Fruit fly (Drosophila melanogaster) whole organism, embryonic: Measurements from ENCODE around the gene Sym.

ENCODE experiments used
- ATbp ChIP-seq: fragments of 200-800 bp; sonication (Bioruptor generic); optimal IDR thresholded peaks from 2 replicates; lab custom pipeline; 2017; ENCODE audit warnings: missing biosample characterization, mild to moderate bottlenecking, missing genetic modification characterization, missing genetic modification reagents
- BEAF-32 ChIP-seq: fragments of 200-800 bp; sonication (Bioruptor generic); optimal IDR thresholded peaks from 3 replicates; lab custom pipeline; 2017; ENCODE audit warnings: missing biosample characterization, missing genetic modification characterization, mild to moderate bottlenecking, moderate library complexity, missing genetic modification reagents
- CG10267 ChIP-seq: fragments of 200-800 bp; sonication (Bioruptor generic); optimal IDR thresholded peaks from 2 replicates; lab custom pipeline; 2018; ENCODE audit warnings: missing biosample characterization, mild to moderate bottlenecking, missing genetic modification characterization, moderate library complexity
- CG11696 ChIP-seq: fragments of 200-800 bp; sonication (Bioruptor generic); IDR thresholded peaks from 2 replicates; pipeline ENCODE4 v1.3.6; 2022; ENCODE audit warnings: missing biosample characterization, missing genetic modification characterization
- CG12219 ChIP-seq: fragments of 200-800 bp; sonication (Bioruptor generic); optimal IDR thresholded peaks from 3 replicates; lab custom pipeline; 2018; ENCODE audit warnings: missing biosample characterization, mild to moderate bottlenecking, missing genetic modification characterization
- CG14860 ChIP-seq: fragments of 200-800 bp; sonication (Bioruptor generic); IDR thresholded peaks from 3 replicates; pipeline ENCODE4 v1.3.6; 2022; ENCODE audit warnings: missing biosample characterization, missing genetic modification characterization; ENCODE audit not compliant: partially characterized antibody
- CG15011 ChIP-seq: fragments of 200-800 bp; sonication (Bioruptor generic); optimal IDR thresholded peaks from 3 replicates; lab custom pipeline; 2018; ENCODE audit warnings: missing biosample characterization, mild to moderate bottlenecking, missing genetic modification characterization
- CG15696 ChIP-seq: fragments of 200-800 bp; sonication (Bioruptor generic); optimal IDR thresholded peaks from 2 replicates; lab custom pipeline; 2019; ENCODE audit warnings: missing biosample characterization, mild to moderate bottlenecking, missing genetic modification characterization, moderate library complexity
- CG16779 ChIP-seq: fragments of 200-800 bp; sonication (Bioruptor generic); IDR thresholded peaks from 2 replicates; pipeline ENCODE4 v1.3.6; 2022; ENCODE audit warnings: missing biosample characterization, missing genetic modification characterization
- CG17361 ChIP-seq: fragments of 200-800 bp; sonication (Bioruptor generic); IDR thresholded peaks from 3 replicates; pipeline ENCODE4 v1.3.6; 2022; ENCODE audit warnings: missing biosample characterization, missing genetic modification characterization
- CG30020 ChIP-seq: fragments of 200-800 bp; optimal IDR thresholded peaks from 2 replicates; lab custom pipeline; 2019; ENCODE audit warnings: missing biosample characterization, mild to moderate bottlenecking, missing genetic modification characterization, moderate library complexity
- CG31224 ChIP-seq: fragments of 200-800 bp; sonication (Bioruptor generic); IDR thresholded peaks from 2 replicates; pipeline ENCODE4 v1.3.6; 2022; ENCODE audit warnings: missing biosample characterization, missing genetic modification characterization
- CG31441 ChIP-seq: fragments of 200-800 bp; sonication (Bioruptor generic); IDR thresholded peaks from 2 replicates; pipeline ENCODE4 v1.3.6; 2022; ENCODE audit warnings: missing biosample characterization, missing genetic modification characterization
- CG34422 ChIP-seq: fragments of 200-800 bp; sonication (Bioruptor generic); IDR thresholded peaks from 3 replicates; pipeline ENCODE4 v1.3.6; 2022; ENCODE audit warnings: missing biosample characterization, missing genetic modification characterization
- CG3726 ChIP-seq: fragments of 200-800 bp; sonication (Bioruptor generic); IDR thresholded peaks from 3 replicates; pipeline ENCODE4, ENCODE4 v1.3.6; 2022; ENCODE audit warnings: missing biosample characterization, missing genetic modification characterization
- CG43689 ChIP-seq: fragments of 200-800 bp; sonication (Bioruptor generic); IDR thresholded peaks from 2 replicates; pipeline ENCODE4 v1.3.6; 2022; ENCODE audit warnings: missing biosample characterization, missing genetic modification characterization
- CG7271 ChIP-seq: fragments of 200-800 bp; sonication (Bioruptor generic); optimal IDR thresholded peaks from 2 replicates; lab custom pipeline; 2018; ENCODE audit warnings: missing biosample characterization, mild to moderate bottlenecking, missing genetic modification characterization, moderate library complexity
- CG8359 ChIP-seq: fragments of 200-800 bp; sonication (Bioruptor generic); optimal IDR thresholded peaks from 2 replicates; lab custom pipeline; 2017; ENCODE audit warnings: missing biosample characterization, mild to moderate bottlenecking, missing genetic modification characterization, borderline replicate concordance
- CG8765 ChIP-seq: fragments of 200-800 bp; sonication (Bioruptor generic); IDR thresholded peaks from 2 replicates; pipeline ENCODE4 v1.3.6; 2022; ENCODE audit warnings: missing biosample characterization, missing genetic modification characterization
- CG8924 ChIP-seq: fragments of 200-800 bp; optimal IDR thresholded peaks from 3 replicates; lab custom pipeline; 2019; ENCODE audit warnings: missing biosample characterization, mild to moderate bottlenecking, missing genetic modification characterization, moderate library complexity
- CG9817 ChIP-seq: fragments of 200-800 bp; sonication (Bioruptor generic); optimal IDR thresholded peaks from 2 replicates; lab custom pipeline; 2018; ENCODE audit warnings: missing biosample characterization, mild to moderate bottlenecking, missing genetic modification characterization, moderate library complexity
- Chrac-16 ChIP-seq: fragments of 200-800 bp; sonication (Bioruptor generic); optimal IDR thresholded peaks from 3 replicates; lab custom pipeline; 2016; ENCODE audit warnings: missing biosample characterization, missing genetic modification characterization
- Dp ChIP-seq: fragments of 200-800 bp; sonication (Bioruptor generic); optimal IDR thresholded peaks from 2 replicates; lab custom pipeline; 2018; ENCODE audit warnings: missing biosample characterization, mild to moderate bottlenecking, missing genetic modification characterization, moderate library complexity
- GATAe ChIP-seq: fragments of 200-800 bp; sonication (Bioruptor generic); conservative IDR thresholded peaks from 2 replicates; pipeline ENCODE4 v1.3.6; 2022; ENCODE audit warnings: missing biosample characterization, missing genetic modification characterization
- H15 ChIP-seq: fragments of 200-800 bp; sonication (Bioruptor generic); IDR thresholded peaks from 3 replicates; pipeline ENCODE4 v1.3.6; 2022; ENCODE audit warnings: missing biosample characterization, missing genetic modification characterization
- HmgZ ChIP-seq: fragments of 200-800 bp; sonication (Bioruptor generic); optimal IDR thresholded peaks from 2 replicates; lab custom pipeline; 2018; ENCODE audit warnings: missing biosample characterization, mild to moderate bottlenecking, missing genetic modification characterization
- Med ChIP-seq: fragments of 200-800 bp; sonication (Bioruptor generic); peaks from one replicate; lab custom pipeline; 2016; ENCODE audit warnings: missing biosample characterization, missing genetic modification characterization, mild to moderate bottlenecking, inconsistent platforms, moderate library complexity
- Pdp1 ChIP-seq, 2 experiments: fragments of 200-800 bp; sonication (Bioruptor generic); optimal IDR thresholded peaks; 3 replicates each; lab custom pipeline; 2016; ENCODE audit warnings: missing biosample characterization in 2 of 2, missing genetic modification characterization in 2 of 2, mild to moderate bottlenecking in 1 of 2, moderate library complexity in 1 of 2
- Rfx ChIP-seq: fragments of 200-800 bp; sonication (Bioruptor generic); IDR thresholded peaks from 2 replicates; pipeline ENCODE4 v1.3.6; 2022; ENCODE audit warnings: missing biosample characterization, missing genetic modification characterization
- aop ChIP-seq: fragments of 200-800 bp; sonication (Bioruptor generic); IDR thresholded peaks from 2 replicates; pipeline ENCODE4 v1.3.6; 2022; ENCODE audit warnings: missing biosample characterization, missing genetic modification characterization
- ara ChIP-seq: fragments of 200-800 bp; sonication (Bioruptor generic); IDR thresholded peaks from 2 replicates; pipeline ENCODE4 v1.3.6; 2022; ENCODE audit warnings: missing biosample characterization, missing genetic modification characterization
- az2 ChIP-seq: fragments of 200-800 bp; sonication (Bioruptor generic); optimal IDR thresholded peaks from 3 replicates; lab custom pipeline; 2016; ENCODE audit warnings: missing biosample characterization, missing genetic modification characterization
- bcd ChIP-seq: fragments of 200-800 bp; sonication (Bioruptor generic); optimal IDR thresholded peaks from 2 replicates; lab custom pipeline; 2017; ENCODE audit warnings: missing biosample characterization, mild to moderate bottlenecking, missing genetic modification characterization
- chm ChIP-seq: fragments of 200-800 bp; sonication (Bioruptor generic); IDR thresholded peaks from 2 replicates; pipeline ENCODE4 v1.3.6; 2022; ENCODE audit warnings: missing biosample characterization, missing genetic modification characterization
- fd3F ChIP-seq: fragments of 200-800 bp; sonication (Bioruptor generic); optimal IDR thresholded peaks from 2 replicates; lab custom pipeline; 2018; ENCODE audit warnings: missing biosample characterization, mild to moderate bottlenecking, missing genetic modification characterization, moderate library complexity
- gcm ChIP-seq: fragments of 200-800 bp; sonication (Bioruptor generic); optimal IDR thresholded peaks from 2 replicates; lab custom pipeline; 2019; ENCODE audit warnings: missing biosample characterization, mild to moderate bottlenecking, missing genetic modification characterization, moderate library complexity
- gsb-n ChIP-seq: fragments of 200-800 bp; sonication (Bioruptor generic); optimal IDR thresholded peaks from 3 replicates; lab custom pipeline; 2018; ENCODE audit warnings: missing biosample characterization, mild to moderate bottlenecking, missing genetic modification characterization
- jigr1 ChIP-seq: fragments of 200-800 bp; sonication (Bioruptor generic); IDR thresholded peaks from 3 replicates; pipeline ENCODE4 v1.3.6; 2022; ENCODE audit warnings: missing biosample characterization, missing genetic modification characterization
- jing ChIP-seq: fragments of 200-800 bp; sonication (Bioruptor generic); optimal IDR thresholded peaks from 2 replicates; lab custom pipeline; 2018; ENCODE audit warnings: missing biosample characterization, mild to moderate bottlenecking, missing genetic modification characterization
- kah ChIP-seq: fragments of 200-800 bp; sonication (Bioruptor generic); optimal IDR thresholded peaks from 2 replicates; lab custom pipeline; 2018; ENCODE audit warnings: missing biosample characterization, mild to moderate bottlenecking, missing genetic modification characterization
- knrl ChIP-seq: fragments of 200-800 bp; sonication (Bioruptor generic); IDR thresholded peaks from 3 replicates; pipeline ENCODE4 v1.3.6; 2022; ENCODE audit warnings: missing biosample characterization, missing genetic modification characterization; ENCODE audit not compliant: partially characterized antibody
- peb ChIP-seq: fragments of 200-800 bp; sonication (Bioruptor generic); IDR thresholded peaks from 2 replicates; pipeline ENCODE4 v1.3.6; 2022; ENCODE audit warnings: missing biosample characterization, missing genetic modification characterization
- pita ChIP-seq: fragments of 200-800 bp; sonication (Bioruptor generic); optimal IDR thresholded peaks from 2 replicates; lab custom pipeline; 2017; ENCODE audit warnings: missing biosample characterization, mild to moderate bottlenecking, missing genetic modification characterization
- prd ChIP-seq, 3 experiments: fragments of >200 bp in 2 of 3; fragments of 200-800 bp in 1 of 3; sonication (Bioruptor generic) in 1 of 3; optimal IDR thresholded peaks in 2 of 3; IDR thresholded peaks in 1 of 3; 2 replicates in 2 of 3; 3 replicates in 1 of 3; pipeline versions ENCODE4 v1.3.6 to Lab custom; 2017 to 2022; ENCODE audit warnings: missing biosample characterization in 1 of 3, missing genetic modification characterization in 1 of 3
- ranshi ChIP-seq: fragments of 200-800 bp; sonication (Bioruptor generic); IDR thresholded peaks from 2 replicates; pipeline ENCODE4 v1.3.6; 2022; ENCODE audit warnings: missing biosample characterization, missing genetic modification characterization
- slbo ChIP-seq: fragments of 200-800 bp; sonication (Bioruptor generic); IDR thresholded peaks from 2 replicates; pipeline ENCODE4 v1.3.6; 2022; ENCODE audit warnings: missing biosample characterization, missing genetic modification characterization
- sna ChIP-seq: fragments of 200-800 bp; sonication (Bioruptor generic); IDR thresholded peaks from 2 replicates; pipeline ENCODE4 v1.3.6; 2022; ENCODE audit warnings: missing biosample characterization, missing genetic modification characterization; ENCODE audit not compliant: partially characterized antibody
- stwl ChIP-seq: fragments of 200-800 bp; sonication (Bioruptor generic); optimal IDR thresholded peaks from 3 replicates; lab custom pipeline; 2018; ENCODE audit warnings: missing biosample characterization, mild to moderate bottlenecking, missing genetic modification characterization, moderate library complexity

Sym gene

DNA sequence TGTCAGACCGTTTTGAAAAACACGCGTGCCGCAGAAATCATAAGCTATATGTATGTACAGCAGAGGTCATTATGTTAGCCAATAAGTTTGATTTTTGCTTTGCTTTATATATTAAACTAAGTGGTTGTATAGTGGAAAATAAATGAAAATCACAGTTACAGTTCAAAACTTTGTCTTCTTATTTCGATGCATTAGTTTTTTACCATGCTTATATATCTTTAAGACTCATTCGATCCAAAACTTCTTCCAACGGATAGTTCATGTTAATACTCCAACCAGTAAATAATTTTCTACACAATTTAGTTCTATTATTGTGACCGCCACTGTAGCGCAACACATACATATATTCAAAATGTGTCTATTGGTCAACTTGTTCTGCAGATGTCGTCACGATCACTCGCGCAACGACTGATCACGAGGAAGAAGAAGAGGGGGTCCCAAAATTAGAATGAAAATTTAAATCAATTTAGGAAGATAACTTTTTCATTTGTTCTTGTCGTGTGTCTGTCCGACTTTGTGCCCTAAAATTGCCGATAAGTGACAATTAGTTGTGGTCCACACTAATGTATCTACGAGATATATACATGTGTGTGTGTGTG is 36.7 kb downstream of the Sym start (continued):
- peak; percentile 41 for TF ChIP-seq kah
- peak; percentile 18 for TF ChIP-seq CG30020
- peak; percentile 56 for TF ChIP-seq ATbp (GFP tag; lab: Kevin White, UChicago)
- TF ChIP-seq CG9817 (tag; lab: Kevin White, UChicago), result peak; percentile 57
- TF ChIP-seq Rfx, result peak; percentile 50; the same call in 1 of the 2 replicates
- TF ChIP-seq Dp (GFP tag; lab: Kevin White, UChicago), result no peak
- TF ChIP-seq CG15696 (tag; lab: Kevin White, UChicago), result peak; percentile 37
- TF ChIP-seq az2, result peak; percentile 58
- no peak for TF ChIP-seq CG16779 (GFP tag; lab: Robert Waterston, UW)
- TF ChIP-seq sna (GFP tag; lab: Robert Waterston, UW), result no peak
- TF ChIP-seq ara, result peak; percentile 57; the same call in 1 of the 2 replicates
- peak; percentile 53 for TF ChIP-seq fd3F (GFP tag; lab: Kevin White, UChicago)
- peak; percentile 49; the same call in 1 of the 2 replicates for TF ChIP-seq CG8765 (GFP tag; lab: Robert Waterston, UW)
- no peak for TF ChIP-seq knrl (GFP tag; lab: Robert Waterston, UW)
- no peak for TF ChIP-seq prd (optimal IDR thresholded peaks at IDR 0.05; lab: Kevin White, UChicago)
- TF ChIP-seq prd (GFP tag; IDR thresholded peaks at IDR 0.05; lab: Robert Waterston, UW), result peak; percentile 69
- peak; percentile 48 for TF ChIP-seq Chrac-16 (GFP tag; lab: Kevin White, UChicago)
- no peak for TF ChIP-seq chm (GFP tag; lab: Robert Waterston, UW)
- TF ChIP-seq CG11696, result peak; percentile 81
- TF ChIP-seq CG12219, result peak; percentile 68
- TF ChIP-seq bcd (GFP tag; lab: Kevin White, UChicago), result peak; percentile 63
- no peak for TF ChIP-seq CG14860
- peak; percentile 70 for TF ChIP-seq CG10267 (tag; lab: Kevin White, UChicago)
- TF ChIP-seq gcm, result peak; percentile 54
- no peak for TF ChIP-seq BEAF-32 (GFP tag; lab: Kevin White, UChicago)
- TF ChIP-seq jing, result peak; percentile 40
- no peak for TF ChIP-seq jigr1 (GFP tag; lab: Robert Waterston, UW)
- no peak for TF ChIP-seq CG8359
- TF ChIP-seq Med (GFP tag; lab: Kevin White, UChicago), result peak; percentile 90
- no peak for TF ChIP-seq CG43689 (GFP tag; lab: Robert Waterston, UW)
- TF ChIP-seq GATAe, result no peak
- 0 out of 2 replicates have a peak, but pooled peaks have one; percentile 18 for TF ChIP-seq ranshi (GFP tag; lab: Robert Waterston, UW)
- no peak; the same call in 1 of the 2 replicates for TF ChIP-seq peb
- no peak for TF ChIP-seq CG31224 (GFP tag; lab: Robert Waterston, UW)
- TF ChIP-seq CG8924 (tag; lab: Kevin White, UChicago), result peak; percentile 81
- TF ChIP-seq HmgZ (tag; lab: Kevin White, UChicago), result peak; percentile 24
- TF ChIP-seq aop (GFP tag; lab: Robert Waterston, UW), result no peak
- TF ChIP-seq pita, result no peak
- no peak; the same call in 2 of the 3 replicates for TF ChIP-seq CG17361 (GFP tag; lab: Robert Waterston, UW)
- TF ChIP-seq H15 (GFP tag; lab: Robert Waterston, UW), result 0 out of 3 replicates have a peak, but pooled peaks have one; percentile 25
- TF ChIP-seq CG31441, result peak; percentile 82
- TF ChIP-seq stwl, result no peak
- TF ChIP-seq Pdp1 (GFP tag; optimal IDR thresholded peaks at IDR 0.05; lab: Kevin White, UChicago), result peak; percentile 41 to 56
- no peak for TF ChIP-seq gsb-n (tag; lab: Kevin White, UChicago)
- TF ChIP-seq CG34422 (GFP tag; lab: Robert Waterston, UW), result peak; percentile 53; the same call in 2 of the 3 replicates
- TF ChIP-seq slbo (GFP tag; lab: Robert Waterston, UW), result peak; percentile 22; the same call in 1 of the 2 replicates
- no peak for TF ChIP-seq CG3726
- no peak for TF ChIP-seq CG7271 (tag; lab: Kevin White, UChicago)
- peak; percentile 47 for TF ChIP-seq CG15011 (GFP tag; lab: Kevin White, UChicago)
